Worm (Caenorhabditis elegans): ENCODE data around the gene W02D7.4.

The W02D7.4 gene

ce11 chrV:8284800-8285199, 12.6 kb downstream of the W02D7.4 start, which contains the start of gene slc-17.5:
Gene slc-17.5 (minus strand): TSS chrV:8284900.
- TF ChIP-seq ceh-39 (tag; optimal IDR thresholded peaks at IDR 0.05) (no peak), nhr-12 (tag; optimal IDR thresholded peaks at IDR 0.05) (no peak), mls-2 (tag; optimal IDR thresholded peaks at IDR 0.05) (no peak), cnd-1 (tag; optimal IDR thresholded peaks at IDR 0.05) (no peak), bed-3 (GFP tag; optimal IDR thresholded peaks at IDR 0.05) (no peak), lin-13 (tag; optimal IDR thresholded peaks at IDR 0.05) (no peak), ceh-43 (GFP tag; optimal IDR thresholded peaks at IDR 0.05) (no peak), blmp-1 (tag; optimal IDR thresholded peaks at IDR 0.05) (no peak), nhr-237 (tag; optimal IDR thresholded peaks at IDR 0.05) (no peak)

- TF ChIP-seq mls-2 (tag; optimal IDR thresholded peaks at IDR 0.05) (no peak), pha-4 (tag; optimal IDR thresholded peaks at IDR 0.05) (no peak), unc-120 (tag; optimal IDR thresholded peaks at IDR 0.05; ENCODE audit: poor library complexity, severe bottlenecking) (no peak), sem-2 (GFP tag; optimal IDR thresholded peaks at IDR 0.05) (no peak), blmp-1 (tag; optimal IDR thresholded peaks at IDR 0.05) (no peak)
Observed at ce11 chrV:8282933-8283332, 14.5 kb downstream of the W02D7.4 start.

- no peak for TF ChIP-seq ceh-43 (GFP tag; optimal IDR thresholded peaks at IDR 0.05)
- no peak for TF ChIP-seq ces-1 (GFP tag; optimal IDR thresholded peaks at IDR 0.05)
- TF ChIP-seq tbx-8 (GFP tag; optimal IDR thresholded peaks at IDR 0.05), result no peak
- TF ChIP-seq ham-2 (GFP tag; optimal IDR thresholded peaks at IDR 0.05), result no peak
- TF ChIP-seq nhr-237 (tag; optimal IDR thresholded peaks at IDR 0.05), result no peak
- no peak for TF ChIP-seq mab-5 (tag; optimal IDR thresholded peaks at IDR 0.05)
- no peak for TF ChIP-seq nhr-76 (tag; optimal IDR thresholded peaks at IDR 0.05)
- no peak for TF ChIP-seq elt-1 (tag; optimal IDR thresholded peaks at IDR 0.05; ENCODE audit: borderline replicate concordance, insufficient read depth)
- TF ChIP-seq nhr-28 (tag; optimal IDR thresholded peaks at IDR 0.05), result no peak
- no peak for TF ChIP-seq flh-1 (GFP tag; optimal IDR thresholded peaks at IDR 0.05)
- TF ChIP-seq unc-62 (GFP tag; optimal IDR thresholded peaks at IDR 0.05), result no peak
- no peak for TF ChIP-seq unc-120 (tag; optimal IDR thresholded peaks at IDR 0.05; ENCODE audit: poor library complexity, severe bottlenecking)
- TF ChIP-seq ztf-11 (tag; optimal IDR thresholded peaks at IDR 0.05), result no peak
- no peak for TF ChIP-seq snpc-4 (tag; optimal IDR thresholded peaks at IDR 0.05)
- TF ChIP-seq mep-1 (tag; optimal IDR thresholded peaks at IDR 0.05), result no peak
- no peak for TF ChIP-seq sptf-1 (tag; optimal IDR thresholded peaks at IDR 0.05)
- no peak for TF ChIP-seq sem-2 (GFP tag; optimal IDR thresholded peaks at IDR 0.05)
- TF ChIP-seq cnd-1 (tag; optimal IDR thresholded peaks at IDR 0.05), result no peak
- TF ChIP-seq ceh-39 (tag; optimal IDR thresholded peaks at IDR 0.05), result no peak
- no peak for TF ChIP-seq drap-1 (GFP tag; optimal IDR thresholded peaks at IDR 0.05)
Observed at ce11 chrV:8281646-8282045, 15.8 kb downstream of the W02D7.4 start.

- TF ChIP-seq nhr-237 (tag; optimal IDR thresholded peaks at IDR 0.05), result no peak
- no peak for TF ChIP-seq sptf-1 (tag; optimal IDR thresholded peaks at IDR 0.05)
- TF ChIP-seq nhr-12 (tag; optimal IDR thresholded peaks at IDR 0.05), result no peak
- no peak for TF ChIP-seq flh-1 (GFP tag; optimal IDR thresholded peaks at IDR 0.05)
- TF ChIP-seq mls-2 (tag; optimal IDR thresholded peaks at IDR 0.05), result no peak
- no peak for TF ChIP-seq ceh-39 (tag; optimal IDR thresholded peaks at IDR 0.05)
- no peak for TF ChIP-seq snpc-4 (tag; optimal IDR thresholded peaks at IDR 0.05)
- no peak for TF ChIP-seq lin-13 (tag; optimal IDR thresholded peaks at IDR 0.05)
- TF ChIP-seq M03D4.4 (tag; optimal IDR thresholded peaks at IDR 0.05), result no peak
- TF ChIP-seq cnd-1 (tag; optimal IDR thresholded peaks at IDR 0.05), result no peak
- no peak for TF ChIP-seq ztf-11 (tag; optimal IDR thresholded peaks at IDR 0.05)
Observed at ce11 chrV:8280770-8281169, 16.6 kb downstream of the W02D7.4 start, which contains the start of gene str-135. Gene str-135 (minus strand): TSS chrV:8280870.

- TF ChIP-seq unc-62 (GFP tag; optimal IDR thresholded peaks at IDR 0.05) (no peak), nhr-28 (tag; optimal IDR thresholded peaks at IDR 0.05) (no peak), nhr-237 (tag; optimal IDR thresholded peaks at IDR 0.05) (no peak), nhr-76 (tag; optimal IDR thresholded peaks at IDR 0.05) (no peak), hlh-1 (tag; optimal IDR thresholded peaks at IDR 0.05) (no peak), ztf-11 (tag; optimal IDR thresholded peaks at IDR 0.05) (no peak), ceh-43 (GFP tag; optimal IDR thresholded peaks at IDR 0.05) (no peak), drap-1 (GFP tag; optimal IDR thresholded peaks at IDR 0.05) (no peak), ces-1 (GFP tag; optimal IDR thresholded peaks at IDR 0.05) (no peak), cnd-1 (tag; optimal IDR thresholded peaks at IDR 0.05) (no peak), unc-39 (tag; optimal IDR thresholded peaks at IDR 0.05) (no peak), mab-5 (tag; optimal IDR thresholded peaks at IDR 0.05) (no peak), M03D4.4 (tag; optimal IDR thresholded peaks at IDR 0.05) (no peak), elt-1 (tag; optimal IDR thresholded peaks at IDR 0.05; ENCODE audit: borderline replicate concordance, insufficient read depth) (no peak), mls-2 (tag; optimal IDR thresholded peaks at IDR 0.05) (no peak), lin-32 (GFP tag; optimal IDR thresholded peaks at IDR 0.05) (no peak), mep-1 (tag; optimal IDR thresholded peaks at IDR 0.05) (no peak), sptf-1 (tag; optimal IDR thresholded peaks at IDR 0.05) (no peak)
Observed at ce11 chrV:8278830-8279229, 18.6 kb downstream of the W02D7.4 start, which contains the start of gene str-136. Gene str-136 (minus strand): TSS chrV:8278930.
